Fruit fly (Drosophila melanogaster): ENCODE measurements around the gene CG10663.

- TF ChIP-seq CG34367 (tag; optimal IDR thresholded peaks at IDR 0.05) (peak; percentile 89), EcR (GFP tag; optimal IDR thresholded peaks at IDR 0.05) (peak; percentile 50), gl (tag; optimal IDR thresholded peaks at IDR 0.05) (peak; percentile 61), rn (GFP tag; IDR thresholded peaks at IDR 0.05) (peak; percentile 81; the same call in 1 of the 2 replicates), Pif1A (GFP tag; optimal IDR thresholded peaks at IDR 0.05) (peak; percentile 94)
Observed at dm6 chr3L:12490418-12491035, 5.7 kb upstream of the CG10663 start, which contains the start of gene CG10660.

All from whole organism, pupa.